Fruit fly (Drosophila melanogaster) whole organism, embryonic: ENCODE measurements around the gene Ada1-2.

Experiments used
- CG10267 ChIP-seq: fragments of 200-800 bp; sonication (Bioruptor generic); optimal IDR thresholded peaks from 2 replicates; lab custom pipeline; 2018; ENCODE audit warnings: missing biosample characterization, mild to moderate bottlenecking, missing genetic modification characterization, moderate library complexity
- CG11247 ChIP-seq: fragments of 200-800 bp; sonication (Bioruptor generic); IDR thresholded peaks from 2 replicates; pipeline ENCODE4 v1.3.6; 2022; ENCODE audit warnings: missing biosample characterization, missing genetic modification characterization
- CG11504 ChIP-seq: fragments of 200-800 bp; sonication (Bioruptor generic); optimal IDR thresholded peaks from 3 replicates; lab custom pipeline; 2019; ENCODE audit warnings: missing biosample characterization, mild to moderate bottlenecking, missing genetic modification characterization, moderate library complexity
- CG12769 ChIP-seq: fragments of 200-800 bp; sonication (Bioruptor generic); optimal IDR thresholded peaks from 2 replicates; lab custom pipeline; 2019; ENCODE audit warnings: missing biosample characterization, mild to moderate bottlenecking, missing genetic modification characterization, moderate library complexity
- CG17568 ChIP-seq: fragments of 200-800 bp; sonication (Bioruptor generic); optimal IDR thresholded peaks from 2 replicates; lab custom pipeline; 2018; ENCODE audit warnings: missing biosample characterization, mild to moderate bottlenecking, missing genetic modification characterization, moderate library complexity
- CG17912 ChIP-seq: fragments of 200-800 bp; sonication (Bioruptor generic); optimal IDR thresholded peaks from 2 replicates; lab custom pipeline; 2018; ENCODE audit warnings: missing biosample characterization, mild to moderate bottlenecking, missing genetic modification characterization
- CG1832 ChIP-seq: fragments of 200-800 bp; sonication (Bioruptor generic); optimal IDR thresholded peaks from 2 replicates; lab custom pipeline; 2017; ENCODE audit warnings: missing biosample characterization, mild to moderate bottlenecking, missing genetic modification characterization, inconsistent platforms
- CG30431 ChIP-seq: fragments of 200-800 bp; sonication (Bioruptor generic); optimal IDR thresholded peaks from 2 replicates; lab custom pipeline; 2017; ENCODE audit warnings: missing biosample characterization, missing genetic modification characterization
- CG6175 ChIP-seq: fragments of 200-800 bp; sonication (Bioruptor generic); IDR thresholded peaks from 3 replicates; pipeline ENCODE4 v1.3.6; 2022; ENCODE audit warnings: missing biosample characterization, missing genetic modification characterization
- CG6254 ChIP-seq: fragments of 200-800 bp; sonication (Bioruptor generic); optimal IDR thresholded peaks from 3 replicates; lab custom pipeline; 2017; ENCODE audit warnings: mild to moderate bottlenecking, missing biosample characterization, missing genetic modification reagents, missing genetic modification characterization
- CG6689 ChIP-seq: fragments of 200-800 bp; sonication (Bioruptor generic); IDR thresholded peaks from 2 replicates; pipeline ENCODE4 v1.3.6; 2022; ENCODE audit warnings: missing biosample characterization, missing genetic modification characterization
- CG7786 ChIP-seq: fragments of 200-800 bp; sonication (Bioruptor generic); optimal IDR thresholded peaks from 2 replicates; lab custom pipeline; 2016; ENCODE audit warnings: missing biosample characterization, missing genetic modification characterization
- CG9437 ChIP-seq: fragments of 200-800 bp; sonication (Bioruptor generic); optimal IDR thresholded peaks from 2 replicates; lab custom pipeline; 2018; ENCODE audit warnings: missing biosample characterization, mild to moderate bottlenecking, missing genetic modification characterization
- D19A ChIP-seq: fragments of 200-800 bp; optimal IDR thresholded peaks from 3 replicates; lab custom pipeline; 2019; ENCODE audit warnings: missing biosample characterization, mild to moderate bottlenecking, missing genetic modification characterization, moderate library complexity
- Drgx ChIP-seq: fragments of 200-800 bp; sonication (Bioruptor generic); IDR thresholded peaks from 2 replicates; pipeline ENCODE4 v1.3.6; 2022; ENCODE audit warnings: missing biosample characterization, missing genetic modification characterization
- Ets65A ChIP-seq: fragments of 200-800 bp; sonication (Bioruptor generic); peaks from one replicate; lab custom pipeline; 2016; ENCODE audit warnings: missing biosample characterization, missing genetic modification characterization
- Gug ChIP-seq: fragments of 200-800 bp; sonication (Bioruptor generic); IDR thresholded peaks from 4 replicates; pipeline ENCODE4 v1.3.6; 2022; ENCODE audit warnings: missing biosample characterization, missing genetic modification characterization
- PHDP ChIP-seq: fragments of 200-800 bp; sonication (Bioruptor generic); optimal IDR thresholded peaks from 3 replicates; lab custom pipeline; 2018; ENCODE audit warnings: missing biosample characterization, mild to moderate bottlenecking, missing genetic modification characterization, moderate library complexity
- Poxn ChIP-seq: fragments of 200-800 bp; sonication (Bioruptor generic); IDR thresholded peaks from 2 replicates; pipeline ENCODE4 v1.3.6; 2022; ENCODE audit warnings: missing biosample characterization, missing genetic modification characterization
- Six4 ChIP-seq: fragments of 200-800 bp; sonication (Bioruptor generic); optimal IDR thresholded peaks from 2 replicates; lab custom pipeline; 2016; ENCODE audit warnings: missing biosample characterization, missing genetic modification characterization
- abd-A ChIP-seq: fragments of 200-800 bp; sonication (Bioruptor generic); optimal IDR thresholded peaks from 3 replicates; lab custom pipeline; 2019; ENCODE audit warnings: missing biosample characterization, mild to moderate bottlenecking, missing genetic modification characterization, moderate library complexity
- ac ChIP-seq: fragments of 200-800 bp; sonication (Bioruptor generic); optimal IDR thresholded peaks from 3 replicates; lab custom pipeline; 2017; ENCODE audit warnings: missing biosample characterization, mild to moderate bottlenecking, missing genetic modification characterization
- ato ChIP-seq: fragments of 200-800 bp; sonication (Bioruptor generic); IDR thresholded peaks from 2 replicates; pipeline ENCODE4 v1.3.6; 2022; ENCODE audit warnings: missing biosample characterization, missing genetic modification characterization; ENCODE audit not compliant: partially characterized antibody
- cad ChIP-seq: fragments of >200 bp; optimal IDR thresholded peaks from 2 replicates; lab custom pipeline; 2017; ENCODE audit warnings: missing biosample characterization, missing genetic modification characterization
- cg ChIP-seq: fragments of 200-800 bp; sonication (Bioruptor generic); optimal IDR thresholded peaks from 3 replicates; lab custom pipeline; 2019; ENCODE audit warnings: missing biosample characterization, mild to moderate bottlenecking, missing genetic modification characterization, moderate library complexity
- crol ChIP-seq: fragments of 200-800 bp; sonication (Bioruptor generic); IDR thresholded peaks from 2 replicates; pipeline ENCODE4 v1.3.6; 2022; ENCODE audit warnings: missing biosample characterization, missing genetic modification characterization
- cwo ChIP-seq: fragments of 200-800 bp; sonication (Bioruptor generic); optimal IDR thresholded peaks from 3 replicates; lab custom pipeline; 2017; ENCODE audit warnings: missing biosample characterization, missing genetic modification characterization, mild to moderate bottlenecking, moderate library complexity, missing genetic modification reagents
- dan ChIP-seq: fragments of 200-800 bp; sonication (Bioruptor generic); IDR thresholded peaks from 2 replicates; pipeline ENCODE4 v1.3.6; 2022; ENCODE audit warnings: missing biosample characterization, missing genetic modification characterization
- eyg ChIP-seq: fragments of 200-800 bp; sonication (Bioruptor generic); optimal IDR thresholded peaks from 3 replicates; lab custom pipeline; 2016; ENCODE audit warnings: missing biosample characterization, missing genetic modification characterization
- fd96Cb ChIP-seq: fragments of 200-800 bp; sonication (Bioruptor generic); optimal IDR thresholded peaks from 2 replicates; lab custom pipeline; 2018; ENCODE audit warnings: missing biosample characterization, mild to moderate bottlenecking, missing genetic modification characterization, moderate library complexity
- fu2 ChIP-seq: fragments of 200-800 bp; sonication (Bioruptor generic); optimal IDR thresholded peaks from 2 replicates; lab custom pipeline; 2016; ENCODE audit warnings: missing biosample characterization, missing genetic modification characterization
- hth ChIP-seq: fragments of >200 bp; optimal IDR thresholded peaks from 2 replicates; lab custom pipeline; 2017; ENCODE audit warnings: inconsistent platforms
- inv ChIP-seq: fragments of 200-800 bp; sonication (Bioruptor generic); IDR thresholded peaks from 2 replicates; pipeline ENCODE4 v1.3.6; 2022; ENCODE audit warnings: missing biosample characterization, missing genetic modification characterization; ENCODE audit not compliant: partially characterized antibody
- jing ChIP-seq: fragments of 200-800 bp; sonication (Bioruptor generic); optimal IDR thresholded peaks from 2 replicates; lab custom pipeline; 2018; ENCODE audit warnings: missing biosample characterization, mild to moderate bottlenecking, missing genetic modification characterization
- kah ChIP-seq: fragments of 200-800 bp; sonication (Bioruptor generic); optimal IDR thresholded peaks from 2 replicates; lab custom pipeline; 2018; ENCODE audit warnings: missing biosample characterization, mild to moderate bottlenecking, missing genetic modification characterization
- lbe ChIP-seq: fragments of 200-800 bp; sonication (Bioruptor generic); optimal IDR thresholded peaks from 2 replicates; lab custom pipeline; 2016; ENCODE audit warnings: missing biosample characterization, mild to moderate bottlenecking, missing genetic modification characterization
- lmd ChIP-seq: fragments of 200-800 bp; sonication (Bioruptor generic); IDR thresholded peaks from 2 replicates; pipeline ENCODE4 v1.3.6; 2022; ENCODE audit warnings: missing biosample characterization, missing genetic modification characterization
- lov ChIP-seq, 2 experiments: fragments of 200-800 bp in 1 of 2; fragments of >200 bp in 1 of 2; sonication (Bioruptor generic) in 1 of 2; IDR thresholded peaks in 1 of 2; optimal IDR thresholded peaks in 1 of 2; 2 replicates in 1 of 2; 3 replicates in 1 of 2; pipeline versions ENCODE4 v1.3.6 to Lab custom; 2017 to 2022; ENCODE audit warnings: missing biosample characterization in 1 of 2, missing genetic modification characterization in 1 of 2
- peb ChIP-seq: fragments of 200-800 bp; sonication (Bioruptor generic); IDR thresholded peaks from 2 replicates; pipeline ENCODE4 v1.3.6; 2022; ENCODE audit warnings: missing biosample characterization, missing genetic modification characterization
- pho ChIP-seq: fragments of 200-800 bp; sonication (Bioruptor generic); optimal IDR thresholded peaks from 2 replicates; lab custom pipeline; 2016; ENCODE audit warnings: missing biosample characterization, missing genetic modification characterization
- row ChIP-seq: fragments of 200-800 bp; sonication (Bioruptor generic); IDR thresholded peaks from 3 replicates; pipeline ENCODE4 v1.3.6; 2022; ENCODE audit warnings: missing biosample characterization, missing genetic modification characterization
- sens ChIP-seq: fragments of 200-800 bp; sonication (Bioruptor generic); peaks from one replicate; lab custom pipeline; 2016; ENCODE audit warnings: missing biosample characterization, missing genetic modification characterization
- sens-2 ChIP-seq: fragments of 200-800 bp; sonication (Bioruptor generic); IDR thresholded peaks from 2 replicates; pipeline ENCODE4 v1.3.6; 2022; ENCODE audit warnings: missing biosample characterization, missing genetic modification characterization
- shn ChIP-seq: fragments of 200-800 bp; sonication (Bioruptor generic); optimal IDR thresholded peaks from 3 replicates; lab custom pipeline; 2016; ENCODE audit warnings: missing biosample characterization, missing genetic modification characterization
- tx ChIP-seq: fragments of 200-800 bp; sonication (Bioruptor generic); optimal IDR thresholded peaks from 2 replicates; lab custom pipeline; 2016; ENCODE audit warnings: missing biosample characterization, missing genetic modification characterization
- zen ChIP-seq: fragments of 200-800 bp; sonication (Bioruptor generic); optimal IDR thresholded peaks from 3 replicates; lab custom pipeline; 2018; ENCODE audit warnings: missing biosample characterization, mild to moderate bottlenecking, missing genetic modification characterization, moderate library complexity

Gene Ada1-2

dm6 chr2L:11965610-11966594 is 26.8 kb upstream of the Ada1-2 start:
- no peak for TF ChIP-seq Poxn (GFP tag; lab: Robert Waterston, UW)
- 0 out of 2 replicates have a peak, but pooled peaks have one; percentile 12 for TF ChIP-seq Drgx (GFP tag; lab: Robert Waterston, UW)
- TF ChIP-seq CG11247: 0 out of 2 replicates have a peak, but pooled peaks have one; percentile 8
- TF ChIP-seq lbe (GFP tag; lab: Kevin White, UChicago): peak; percentile 0
- TF ChIP-seq cg (GFP tag; lab: Kevin White, UChicago): peak; percentile 5
- peak; percentile 2 for TF ChIP-seq Ets65A (GFP tag; lab: Kevin White, UChicago)
- no peak for TF ChIP-seq peb (GFP tag; lab: Robert Waterston, UW)
- TF ChIP-seq sens (GFP tag; lab: Kevin White, UChicago): peak; percentile 79

dm6 chr2L:11968581-11969272 is 24.0 kb upstream of the Ada1-2 start:
- no peak for TF ChIP-seq CG6689
- no peak for TF ChIP-seq crol (GFP tag; lab: Robert Waterston, UW)
- no peak for TF ChIP-seq sens-2 (GFP tag; lab: Robert Waterston, UW)
- TF ChIP-seq Six4 (GFP tag; lab: Kevin White, UChicago): no peak
- no peak for TF ChIP-seq row (GFP tag; lab: Robert Waterston, UW)
- no peak for TF ChIP-seq eyg (GFP tag; lab: Kevin White, UChicago)
- no peak for TF ChIP-seq fd96Cb (tag; lab: Kevin White, UChicago)
- no peak for TF ChIP-seq lmd
- no peak for TF ChIP-seq CG11504 (tag; lab: Kevin White, UChicago)
- peak; percentile 80 for TF ChIP-seq D19A (tag; lab: Kevin White, UChicago)
- no peak for TF ChIP-seq fu2
- TF ChIP-seq pho (GFP tag; lab: Kevin White, UChicago): no peak
- TF ChIP-seq cad: peak; percentile 40
- peak; percentile 69; the same call in 1 of the 3 replicates for TF ChIP-seq CG6175 (GFP tag; lab: Robert Waterston, UW)
- no peak for TF ChIP-seq shn (GFP tag; lab: Kevin White, UChicago)
- no peak for TF ChIP-seq jing
- no peak for TF ChIP-seq CG6254 (GFP tag; lab: Kevin White, UChicago)
- no peak for TF ChIP-seq CG9437
- TF ChIP-seq PHDP: no peak
- peak; percentile 66 for TF ChIP-seq CG1832
- no peak for TF ChIP-seq lov (optimal IDR thresholded peaks at IDR 0.05; lab: Kevin White, UChicago)
- TF ChIP-seq lov (GFP tag; IDR thresholded peaks at IDR 0.05; lab: Robert Waterston, UW): no peak
- no peak for TF ChIP-seq inv (GFP tag; lab: Robert Waterston, UW)
- TF ChIP-seq cg (GFP tag; lab: Kevin White, UChicago): peak; percentile 47
- TF ChIP-seq ac (GFP tag; lab: Kevin White, UChicago): no peak
- no peak for TF ChIP-seq CG10267
- TF ChIP-seq zen (tag; lab: Kevin White, UChicago): peak; percentile 59
- TF ChIP-seq abd-A (tag; lab: Kevin White, UChicago): no peak
- TF ChIP-seq CG12769: no peak
- peak; percentile 45 for TF ChIP-seq sens (GFP tag; lab: Kevin White, UChicago)
- TF ChIP-seq CG7786 (GFP tag; lab: Kevin White, UChicago): no peak
- TF ChIP-seq CG17568 (GFP tag; lab: Kevin White, UChicago): no peak
- TF ChIP-seq tx (GFP tag; lab: Kevin White, UChicago): no peak
- TF ChIP-seq CG30431 (GFP tag; lab: Kevin White, UChicago): no peak
- TF ChIP-seq CG17912 (GFP tag; lab: Kevin White, UChicago): no peak
- no peak for TF ChIP-seq hth (lab: Kevin White, UChicago)
- TF ChIP-seq dan (GFP tag; lab: Robert Waterston, UW): no peak
- TF ChIP-seq Gug (GFP tag; lab: Robert Waterston, UW): no peak
- no peak for TF ChIP-seq kah (GFP tag; lab: Kevin White, UChicago)
- peak; percentile 1 for TF ChIP-seq cwo (GFP tag; lab: Kevin White, UChicago)
- no peak for TF ChIP-seq ato (GFP tag; lab: Robert Waterston, UW)
